Worm (Caenorhabditis elegans): ENCODE measurements around the gene jmjd-1.1.

- TF ChIP-seq ceh-36 (tag; optimal IDR thresholded peaks at IDR 0.05), result no peak
- no peak for TF ChIP-seq aly-1 (tag; optimal IDR thresholded peaks at IDR 0.05)
- TF ChIP-seq hmbx-1 (tag; optimal IDR thresholded peaks at IDR 0.05), result no peak
- TF ChIP-seq ama-1 (optimal IDR thresholded peaks at IDR 0.05), result no peak
- TF ChIP-seq pes-1 (GFP tag; IDR thresholded peaks at IDR 0.05), result no peak
- no peak for TF ChIP-seq ceh-13 (GFP tag; optimal IDR thresholded peaks at IDR 0.05)
- TF ChIP-seq tra-4 (tag; optimal IDR thresholded peaks at IDR 0.05), result no peak
- no peak for TF ChIP-seq tbx-11 (GFP tag; IDR thresholded peaks at IDR 0.05)
- TF ChIP-seq F13C5.2 (tag; optimal IDR thresholded peaks at IDR 0.05), result no peak
- TF ChIP-seq hnd-1 (tag; optimal IDR thresholded peaks at IDR 0.05), result no peak
- TF ChIP-seq ets-7 (tag; optimal IDR thresholded peaks at IDR 0.05), result no peak
These were observed 9.7 kb downstream of the jmjd-1.1 start for ce11 chrII:11816014-11816413.
